Worm (Caenorhabditis elegans): ENCODE measurements around the gene ugt-29.

DNA sequence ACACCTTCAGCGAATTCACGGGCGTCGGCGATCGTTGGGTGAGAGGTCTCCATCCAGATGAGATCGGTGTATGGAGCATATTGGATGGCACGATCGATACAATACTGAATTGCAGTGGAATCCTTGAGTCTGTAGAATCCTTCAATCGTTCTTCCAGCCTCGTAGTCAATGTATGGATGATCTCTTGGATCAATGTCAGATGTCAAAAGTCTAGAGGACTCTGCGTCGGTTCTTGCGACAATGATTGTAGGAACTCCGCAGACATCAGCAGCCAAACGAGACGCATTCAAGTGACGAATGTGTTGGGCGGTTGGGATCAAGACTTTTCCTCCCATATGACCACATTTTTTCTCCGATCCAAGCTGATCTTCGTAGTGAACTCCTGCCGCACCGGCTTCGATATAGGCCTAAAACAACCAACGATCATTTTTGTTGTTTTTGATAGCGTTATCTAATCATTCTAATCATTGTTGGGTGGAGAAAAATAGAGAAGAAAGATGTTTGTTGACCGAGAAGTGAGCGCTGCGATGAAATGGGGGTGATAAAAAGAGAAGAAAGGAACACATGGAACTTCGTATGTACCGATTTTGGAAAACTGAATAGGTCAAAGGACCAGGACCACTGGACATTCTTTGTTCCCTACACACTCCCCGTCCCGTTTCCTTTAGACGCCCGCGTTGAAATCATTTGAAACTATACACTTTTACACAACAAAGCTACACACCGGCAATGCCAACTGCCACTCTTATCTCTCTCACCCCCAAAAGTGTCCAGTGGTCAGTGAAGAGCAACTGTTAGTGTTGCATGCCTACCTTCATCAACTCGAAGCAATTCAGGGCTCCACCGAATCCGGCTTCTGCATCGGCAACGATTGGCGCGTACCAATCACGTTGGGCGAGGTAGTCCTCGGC is 27.4 kb upstream of the ugt-29 start:
- TF ChIP-seq lin-13 (GFP tag; optimal IDR thresholded peaks at IDR 0.05) (no peak), pqm-1 (tag; optimal IDR thresholded peaks at IDR 0.05) (no peak)

All from whole organism, L1 larva.